Worm (Caenorhabditis elegans) whole organism, L4/young adult: ENCODE measurements around the gene txt-11.

Experiments
- W03F9.2 ChIP-seq: fragments of 150-350 bp; optimal IDR thresholded peaks from 2 replicates; lab custom pipeline; 2014; ENCODE audit warnings: missing biosample characterization, missing genetic modification characterization
- dao-5 ChIP-seq: sonication (generic microtip); optimal IDR thresholded peaks from 2 replicates; lab custom pipeline; 2016; ENCODE audit warnings: missing genotype, missing genetic modification characterization, moderate library complexity, missing compliant biosample characterization
- him-1 ChIP-seq: sonication (generic microtip); optimal IDR thresholded peaks from 2 replicates; lab custom pipeline; 2016; ENCODE audit warnings: missing genotype, missing genetic modification reagents, missing genetic modification characterization, missing compliant biosample characterization

The txt-11 gene

DNA sequence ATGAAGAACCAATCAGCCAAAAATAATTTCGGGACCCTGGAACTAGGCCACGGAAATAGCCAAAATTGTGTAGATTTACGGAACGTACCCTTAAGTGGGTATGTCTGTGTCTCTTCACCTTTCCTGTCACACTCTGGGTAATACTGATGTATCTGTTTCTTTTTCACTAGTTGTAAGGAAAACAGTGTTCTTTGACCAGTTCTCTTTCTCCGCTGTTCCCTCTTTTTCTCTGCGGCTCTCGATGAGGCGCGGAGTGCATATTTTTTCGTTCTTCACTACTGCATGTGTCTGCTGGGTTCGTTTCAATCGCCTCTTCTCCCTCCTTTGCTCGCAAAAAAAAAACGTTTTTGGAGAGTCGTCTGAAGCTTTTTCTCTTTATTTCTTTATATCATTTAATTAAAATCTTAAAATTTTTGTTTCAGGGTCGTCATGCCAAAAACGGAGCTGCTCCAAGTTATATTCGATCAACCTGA lies 3.0 kb upstream of the txt-11 start, which contains the start of gene arrd-22:
TSS of gene arrd-22 (plus strand) at position 423 of the 473 bp plus-strand sequence.
- TF ChIP-seq him-1 (tag; lab: Kevin White, UChicago): no peak
- TF ChIP-seq W03F9.2 (tag; lab: Kevin White, UChicago): no peak
- TF ChIP-seq dao-5 (tag; lab: Kevin White, UChicago): no peak

DNA sequence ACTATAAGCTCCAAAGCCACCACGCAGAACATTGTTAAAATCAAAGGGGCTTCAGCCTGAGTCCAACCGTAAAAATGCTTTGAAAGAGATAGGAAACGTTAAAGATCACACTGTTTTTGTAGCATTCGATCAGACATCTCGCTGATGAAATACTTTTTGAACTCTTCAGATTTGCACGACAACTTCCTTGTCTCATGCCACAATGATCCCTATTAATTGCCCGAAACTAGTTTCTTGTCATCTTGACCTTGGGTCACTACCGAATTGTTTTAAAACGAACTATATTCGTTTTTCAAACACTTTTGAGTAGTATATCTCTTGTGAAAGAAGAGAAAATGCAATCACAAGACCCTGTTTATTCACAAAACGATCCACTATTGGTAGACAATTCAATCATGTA lies 4.8 kb downstream of the txt-11 start, which contains the start of gene T20D4.3:
TSS of gene T20D4.3 (plus strand) at position 301 of the 400 bp plus-strand sequence.
- TF ChIP-seq him-1 (tag; lab: Kevin White, UChicago) (no peak), W03F9.2 (tag; lab: Kevin White, UChicago) (no peak), dao-5 (tag; lab: Kevin White, UChicago) (no peak)

DNA sequence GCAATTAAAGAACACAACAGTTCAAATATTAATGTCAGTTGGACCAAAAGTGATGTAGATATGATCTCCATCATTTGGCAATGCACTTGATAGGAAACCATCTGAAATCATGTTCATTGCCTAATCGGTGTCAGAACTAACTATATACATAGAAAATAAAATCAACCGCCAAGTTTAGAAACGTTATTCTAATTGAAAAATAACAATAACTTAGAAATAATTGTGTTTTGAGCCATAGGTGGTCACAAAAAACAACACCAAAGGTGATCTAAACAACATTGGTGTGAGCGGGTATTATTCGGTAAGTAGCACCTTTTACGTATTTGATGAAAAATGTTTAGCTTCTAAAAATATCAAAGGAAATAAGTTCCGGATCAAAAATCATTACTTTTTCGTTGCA lies 11.2 kb downstream of the txt-11 start, which contains the start of gene srab-21:
TSS of gene srab-21 (minus strand) at position 101 of the 400 bp plus-strand sequence.
- TF ChIP-seq dao-5 (tag; lab: Kevin White, UChicago) (no peak), him-1 (tag; lab: Kevin White, UChicago) (no peak), W03F9.2 (tag; lab: Kevin White, UChicago) (no peak)

DNA sequence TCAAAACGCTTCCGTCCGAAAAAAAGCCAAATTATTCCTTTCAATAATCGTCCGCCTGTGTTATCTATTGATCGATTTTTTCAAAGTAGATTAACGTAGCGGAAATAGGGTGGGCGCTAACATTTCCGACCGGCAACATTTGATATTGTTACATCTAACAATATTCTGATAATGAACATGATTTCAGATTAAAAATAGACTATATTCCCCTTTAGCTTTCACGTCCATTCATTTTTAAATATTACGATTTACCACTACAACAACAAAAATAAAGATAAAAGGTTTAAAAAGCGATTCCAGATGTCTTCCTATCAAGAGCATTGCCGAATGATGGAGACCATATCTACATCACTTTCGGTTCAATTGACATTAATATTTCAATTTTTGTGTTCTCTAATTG lies 13.0 kb downstream of the txt-11 start, which contains the start of gene srab-22:
TSS of gene srab-22 (plus strand) at position 301 of the 400 bp plus-strand sequence.
- no peak for TF ChIP-seq dao-5 (tag; lab: Kevin White, UChicago)
- TF ChIP-seq W03F9.2 (tag; lab: Kevin White, UChicago): no peak
- TF ChIP-seq him-1 (tag; lab: Kevin White, UChicago): no peak

DNA sequence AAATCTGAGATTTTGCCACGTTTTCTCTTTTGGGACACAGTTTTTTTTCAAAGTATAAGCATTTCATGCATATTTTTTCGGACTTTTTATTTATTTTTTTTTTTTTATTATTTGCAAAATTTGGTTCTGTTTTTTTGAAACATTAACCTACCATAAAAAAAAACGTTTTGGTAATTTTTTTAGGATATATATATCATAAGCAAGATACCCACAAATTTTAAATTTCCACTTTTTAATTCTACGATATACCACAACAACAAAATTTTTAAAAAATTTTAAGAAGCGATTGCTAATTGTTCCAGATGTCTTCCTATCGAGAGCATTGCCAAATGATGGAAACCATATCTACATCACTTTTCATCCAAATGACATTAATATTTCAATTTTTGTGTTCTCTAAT lies 15.6 kb downstream of the txt-11 start, which contains the start of gene srab-20:
TSS of gene srab-20 (plus strand) at position 301 of the 400 bp plus-strand sequence.
- TF ChIP-seq dao-5 (tag; lab: Kevin White, UChicago) (no peak), W03F9.2 (tag; lab: Kevin White, UChicago) (no peak), him-1 (tag; lab: Kevin White, UChicago) (no peak)

DNA sequence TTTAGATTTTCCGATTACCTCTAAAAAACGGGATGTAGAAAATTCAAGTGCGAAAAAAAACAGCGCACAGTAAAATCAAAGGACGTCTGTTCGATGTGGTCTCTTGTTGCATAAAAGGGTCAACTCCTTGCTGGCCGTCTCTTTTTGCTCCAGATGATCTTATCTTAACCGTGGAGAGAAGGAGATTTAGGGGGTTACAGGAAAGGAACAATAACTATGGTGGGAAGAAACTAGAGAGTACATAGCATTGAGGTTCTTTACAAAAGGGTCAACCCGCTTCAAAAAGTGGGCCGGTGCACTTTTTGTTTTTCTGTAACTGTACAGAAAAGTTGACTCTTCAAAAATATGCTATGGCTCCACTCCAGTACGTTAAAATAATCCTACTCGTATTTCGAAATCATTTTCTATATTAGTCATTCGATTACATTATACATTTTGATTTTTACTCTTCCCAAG lies 18.5 kb downstream of the txt-11 start, which contains the start of the genes T20D4.19 and srj-9:
TSS of gene T20D4.19 (minus strand) at position 101 of the 456 bp plus-strand sequence.
TSS of gene srj-9 (plus strand) at position 406 of the 456 bp plus-strand sequence.
- no peak for TF ChIP-seq dao-5 (tag; lab: Kevin White, UChicago)

DNA sequence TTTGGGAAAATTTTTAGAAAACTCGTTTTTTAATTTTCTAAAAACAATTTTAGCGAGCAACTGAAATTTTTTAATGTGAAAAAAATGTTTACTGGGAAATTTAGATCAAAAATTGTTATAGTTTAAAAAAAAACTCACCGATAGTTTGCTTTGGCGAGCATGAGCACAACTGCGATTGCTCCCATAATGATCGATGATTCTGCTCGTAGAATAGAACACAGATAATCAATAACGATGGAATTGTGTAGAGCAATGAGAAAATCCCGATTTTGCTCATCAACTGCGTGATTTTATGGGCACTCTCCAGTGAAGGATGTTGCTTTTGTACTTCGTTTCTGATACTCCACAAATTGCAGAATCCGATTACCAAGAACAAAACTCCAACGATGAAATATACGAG lies 29.5 kb downstream of the txt-11 start:
- TF ChIP-seq him-1 (tag; lab: Kevin White, UChicago): no peak
- no peak for TF ChIP-seq dao-5 (tag; lab: Kevin White, UChicago)
- no peak for TF ChIP-seq W03F9.2 (tag; lab: Kevin White, UChicago)

DNA sequence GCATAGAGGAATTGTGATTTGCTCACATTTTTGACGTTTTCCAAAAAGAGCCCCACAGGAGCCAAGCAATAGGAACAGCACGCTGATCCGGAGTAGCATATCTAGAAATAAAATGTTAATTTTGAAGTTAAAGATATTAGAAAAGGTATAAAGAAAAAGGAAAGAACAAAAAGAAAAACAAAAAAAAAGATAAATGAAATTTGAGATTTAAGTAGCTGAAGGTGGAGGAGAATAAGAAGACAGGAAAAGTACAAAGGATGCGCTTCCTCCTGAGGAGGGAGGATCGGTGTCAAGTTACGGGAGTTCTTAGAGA lies 31.6 kb downstream of the txt-11 start, which contains the start of gene cfz-2:
TSS of gene cfz-2 (minus strand) at position 101 of the 313 bp plus-strand sequence.
- TF ChIP-seq W03F9.2 (tag; lab: Kevin White, UChicago): no peak
- TF ChIP-seq dao-5 (tag; lab: Kevin White, UChicago): no peak
- TF ChIP-seq him-1 (tag; lab: Kevin White, UChicago): no peak

DNA sequence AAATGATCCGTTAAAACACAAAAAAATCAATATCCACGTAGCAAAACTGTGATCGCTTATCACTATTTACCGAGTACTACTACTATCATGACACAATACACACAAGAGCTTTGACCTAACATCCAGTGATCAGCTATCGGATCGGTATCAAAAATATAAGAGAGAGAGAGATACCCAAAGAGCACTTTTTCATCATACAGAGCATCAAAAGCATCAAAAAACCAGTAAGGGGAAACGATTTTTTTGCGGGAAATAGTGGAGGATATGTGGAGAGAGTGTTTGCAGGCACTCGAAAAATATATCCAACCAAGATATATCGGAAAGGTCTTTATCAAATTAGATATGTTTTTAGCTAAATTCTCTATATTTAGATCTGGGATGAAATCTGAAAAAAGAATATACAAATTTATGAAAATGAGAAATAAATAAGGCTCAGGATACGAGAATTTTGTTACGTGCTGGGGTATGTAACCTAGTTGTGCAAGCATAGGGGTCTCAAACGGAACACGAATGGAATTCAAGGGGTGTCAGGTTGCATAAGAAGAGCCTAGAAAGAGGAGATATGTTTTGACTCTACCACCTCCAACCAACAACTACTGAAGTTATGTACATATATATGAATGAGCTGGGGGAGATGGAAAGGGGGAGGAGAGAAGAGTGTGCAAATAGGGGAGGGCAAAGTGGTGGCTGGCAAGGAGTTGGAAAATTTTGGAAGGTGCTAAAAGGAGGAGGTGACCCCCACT lies 32.2 kb downstream of the txt-11 start:
- TF ChIP-seq him-1 (tag; lab: Kevin White, UChicago): no peak
- TF ChIP-seq W03F9.2 (tag; lab: Kevin White, UChicago): no peak
- no peak for TF ChIP-seq dao-5 (tag; lab: Kevin White, UChicago)

DNA sequence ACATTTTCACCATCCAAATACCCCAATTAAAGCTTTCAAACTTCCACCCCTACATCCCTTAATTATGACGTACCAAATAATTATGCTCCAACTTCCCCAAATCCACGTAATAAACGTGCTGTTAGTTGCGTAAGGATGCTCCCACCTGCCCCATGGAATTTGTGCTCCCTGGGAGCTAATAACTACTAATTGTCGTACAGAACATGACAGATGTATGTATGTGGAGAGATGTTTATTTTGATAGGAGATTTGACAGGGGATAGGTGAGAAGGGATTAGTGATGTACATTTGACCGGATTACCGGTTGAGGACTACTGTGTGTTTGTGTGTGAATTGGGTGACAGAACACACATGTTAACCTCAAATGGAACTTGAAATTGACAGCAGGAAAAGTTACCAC lies 36.7 kb downstream of the txt-11 start:
- TF ChIP-seq W03F9.2 (tag; lab: Kevin White, UChicago) (no peak), him-1 (tag; lab: Kevin White, UChicago) (no peak), dao-5 (tag; lab: Kevin White, UChicago) (no peak)

DNA sequence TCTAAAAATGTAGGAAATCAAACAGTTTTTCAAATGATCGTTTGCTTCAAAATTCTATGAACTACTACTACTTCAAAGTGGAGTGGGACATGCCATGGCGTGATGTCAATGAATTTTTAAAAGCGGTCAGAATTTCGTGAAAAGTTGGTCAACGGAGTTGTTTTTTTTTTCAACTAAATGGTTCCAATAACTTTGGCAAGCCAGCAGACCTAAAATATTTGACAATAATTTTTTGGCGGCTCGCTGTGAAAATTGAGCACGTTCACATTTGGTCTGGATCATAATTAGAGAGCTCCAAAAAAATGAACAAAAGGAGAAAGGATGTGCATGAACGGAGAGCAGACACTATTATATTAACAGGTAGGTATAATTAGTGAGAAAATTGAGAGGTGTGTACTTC lies 37.2 kb downstream of the txt-11 start:
- TF ChIP-seq W03F9.2 (tag; lab: Kevin White, UChicago) (no peak), dao-5 (tag; lab: Kevin White, UChicago) (no peak), him-1 (tag; lab: Kevin White, UChicago) (no peak)

DNA sequence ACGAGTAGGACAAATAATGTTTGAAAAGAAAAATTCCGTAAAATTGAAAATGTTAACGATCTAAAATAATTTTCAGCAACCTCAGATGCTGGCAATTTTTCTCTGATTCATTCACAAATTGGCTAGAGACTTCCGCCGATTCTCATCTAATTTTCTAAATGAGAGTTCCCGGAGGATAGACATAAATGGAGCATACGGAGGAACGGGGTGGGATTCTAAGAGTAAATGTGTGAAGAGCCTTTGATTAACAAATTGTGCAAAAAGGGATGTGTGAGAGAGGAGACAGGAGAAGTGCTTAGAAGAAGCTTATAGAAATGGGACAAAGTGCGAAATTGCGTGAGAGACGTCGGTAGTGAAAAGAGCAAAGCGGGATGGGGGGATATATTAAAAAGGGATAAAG lies 38.5 kb downstream of the txt-11 start:
- TF ChIP-seq dao-5 (tag; lab: Kevin White, UChicago): no peak
- no peak for TF ChIP-seq W03F9.2 (tag; lab: Kevin White, UChicago)
- no peak for TF ChIP-seq him-1 (tag; lab: Kevin White, UChicago)

DNA sequence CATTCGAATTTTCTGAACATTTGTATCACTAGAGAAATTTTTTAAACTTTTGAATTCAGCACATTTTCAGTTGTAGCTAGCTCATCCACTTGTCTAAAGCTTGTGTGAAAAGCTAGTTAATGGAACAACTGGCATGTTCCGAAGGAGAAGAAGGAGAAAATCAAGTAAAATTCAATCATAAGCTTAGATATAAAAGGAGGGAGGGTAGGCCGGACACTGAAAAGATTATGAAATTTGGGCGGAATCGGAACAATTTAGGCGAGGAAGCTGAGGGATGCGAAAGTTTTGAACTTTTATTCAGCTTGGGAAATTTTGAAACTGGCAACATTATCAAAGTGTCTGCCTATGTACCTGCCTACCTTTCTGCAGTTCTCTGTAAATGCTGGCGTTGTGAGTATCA lies 39.4 kb downstream of the txt-11 start:
- TF ChIP-seq dao-5 (tag; lab: Kevin White, UChicago) (no peak), W03F9.2 (tag; lab: Kevin White, UChicago) (no peak), him-1 (tag; lab: Kevin White, UChicago) (no peak)
